Worm (Caenorhabditis elegans): ENCODE results near the gene C50B6.9.

DNA sequence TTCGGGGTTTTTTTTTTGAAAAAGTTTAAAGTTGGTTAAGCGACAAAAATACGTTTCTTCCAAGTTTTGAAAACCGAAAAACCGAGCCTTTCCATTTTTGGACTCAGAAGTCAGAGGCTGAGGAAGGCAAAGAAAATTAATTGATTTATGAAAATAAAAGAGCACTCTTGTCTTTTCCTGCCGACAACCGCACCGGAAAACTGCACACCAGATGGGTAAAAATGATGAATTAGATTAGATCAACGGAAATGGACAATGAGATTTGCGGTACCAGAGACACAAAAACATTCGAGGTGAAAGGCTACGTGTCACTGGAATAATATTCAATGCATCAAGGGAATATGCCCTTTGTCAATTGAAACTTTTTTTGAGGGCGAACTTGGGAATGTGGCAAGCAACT lies 41.7 kb upstream of the C50B6.9 start:
- TF ChIP-seq pqm-1 (tag; optimal IDR thresholded peaks at IDR 0.05), result no peak
- TF ChIP-seq T23F11.4 (GFP tag; optimal IDR thresholded peaks at IDR 0.05), result no peak
- no peak for TF ChIP-seq ceh-2 (tag; optimal IDR thresholded peaks at IDR 0.05)
- no peak for TF ChIP-seq lin-11 (tag; optimal IDR thresholded peaks at IDR 0.05)
- TF ChIP-seq eyg-1 (tag; optimal IDR thresholded peaks at IDR 0.05), result no peak
- TF ChIP-seq nhr-232 (tag; optimal IDR thresholded peaks at IDR 0.05), result no peak
- TF ChIP-seq ceh-30 (tag; optimal IDR thresholded peaks at IDR 0.05), result no peak
- no peak for TF ChIP-seq ceh-31 (tag; optimal IDR thresholded peaks at IDR 0.05)

Data from whole organism, late embryonic.